Worm (Caenorhabditis elegans) whole organism, dauer: ENCODE data around the gene cyk-7.

ENCODE experiments used
- unc-62 ChIP-seq: sonication (generic microtip); optimal IDR thresholded peaks from 2 replicates; lab custom pipeline; 2017; ENCODE audit warnings: missing biosample characterization, missing genetic modification reagents, missing genetic modification characterization

Gene cyk-7

ce11 chrIII:7795311-7795710 is at the start of gene cyk-7:
Gene cyk-7, minus strand, starts transcription at chrIII:7795409.
- TF ChIP-seq unc-62 (GFP tag; lab: Kevin White, UChicago) = no peak

- no peak for TF ChIP-seq unc-62 (GFP tag; lab: Kevin White, UChicago)
Measured at ce11 chrIII:7843536-7843935, 48.3 kb upstream of the cyk-7 start, which contains the start of gene ZK652.8. Gene ZK652.8, minus strand, starts transcription at chrIII:7843636.

- no peak for TF ChIP-seq unc-62 (GFP tag; lab: Kevin White, UChicago)
Measured at ce11 chrIII:7838907-7839642, 43.9 kb upstream of the cyk-7 start, which contains the start of gene ceh-23. Gene ceh-23, plus strand, starts transcription at chrIII:7839592.

ce11 chrIII:7837567-7837966 is 42.4 kb upstream of the cyk-7 start:
- TF ChIP-seq unc-62 (GFP tag; lab: Kevin White, UChicago) = no peak

- no peak for TF ChIP-seq unc-62 (GFP tag; lab: Kevin White, UChicago)
Measured at ce11 chrIII:7835684-7836083, 40.5 kb upstream of the cyk-7 start.

- no peak for TF ChIP-seq unc-62 (GFP tag; lab: Kevin White, UChicago)
Measured at ce11 chrIII:7834848-7835247, 39.6 kb upstream of the cyk-7 start.

- TF ChIP-seq unc-62 (GFP tag; lab: Kevin White, UChicago) = no peak
Measured at ce11 chrIII:7832473-7832872, 37.3 kb upstream of the cyk-7 start.

- TF ChIP-seq unc-62 (GFP tag; lab: Kevin White, UChicago) = no peak
Measured at ce11 chrIII:7828576-7829461, 33.6 kb upstream of the cyk-7 start, which contains the start of the genes egl-45 and kcmf-1. Gene egl-45, minus strand, starts transcription at chrIII:7828626. Gene kcmf-1, plus strand, starts transcription at chrIII:7829411.

- no peak for TF ChIP-seq unc-62 (GFP tag; lab: Kevin White, UChicago)
Measured at ce11 chrIII:7824041-7824440, 28.8 kb upstream of the cyk-7 start.

- no peak for TF ChIP-seq unc-62 (GFP tag; lab: Kevin White, UChicago)
Measured at ce11 chrIII:7823285-7823684, 28.1 kb upstream of the cyk-7 start.

ce11 chrIII:7819866-7820265 is 24.7 kb upstream of the cyk-7 start:
- no peak for TF ChIP-seq unc-62 (GFP tag; lab: Kevin White, UChicago)

- no peak for TF ChIP-seq unc-62 (GFP tag; lab: Kevin White, UChicago)
Measured at ce11 chrIII:7818965-7819364, 23.8 kb upstream of the cyk-7 start.

- TF ChIP-seq unc-62 (GFP tag; lab: Kevin White, UChicago) = no peak
Measured at ce11 chrIII:7816463-7816862, 21.3 kb upstream of the cyk-7 start.

- no peak for TF ChIP-seq unc-62 (GFP tag; lab: Kevin White, UChicago)
Measured at ce11 chrIII:7815571-7816348, 20.6 kb upstream of the cyk-7 start.

- TF ChIP-seq unc-62 (GFP tag; lab: Kevin White, UChicago) = no peak
Measured at ce11 chrIII:7815056-7815366, 19.8 kb upstream of the cyk-7 start.
